Worm (Caenorhabditis elegans) whole organism, young adult: ENCODE measurements around the gene gln-5.

Experiments
- B0019.2 ChIP-seq: fragments of 200-800 bp; sonication (Bioruptor generic); conservative IDR thresholded peaks from 2 replicates; pipeline ENCODE4 v1.3.6; 2022; ENCODE audit warnings: missing genetic modification reagents, missing genetic modification characterization, missing compliant biosample characterization
- B0336.3 ChIP-seq: fragments of 200-800 bp; sonication (Bioruptor generic); IDR thresholded peaks from 2 replicates; pipeline ENCODE4 v1.3.6; 2022; ENCODE audit warnings: missing genetic modification characterization, missing compliant biosample characterization
- C17E4.6 ChIP-seq: fragments of 200-800 bp; sonication (Bioruptor generic); IDR thresholded peaks from 2 replicates; pipeline ENCODE4 v1.3.6; 2022; ENCODE audit warnings: missing genetic modification reagents, missing genetic modification characterization, missing compliant biosample characterization
- D2030.7 ChIP-seq: fragments of 200-800 bp; sonication (Bioruptor generic); IDR thresholded peaks from 2 replicates; pipeline ENCODE4 v1.3.6; 2022; ENCODE audit warnings: missing genetic modification reagents, missing genetic modification characterization, missing compliant biosample characterization
- F33H1.4 ChIP-seq: fragments of 200-800 bp; sonication (Bioruptor generic); IDR thresholded peaks from 2 replicates; pipeline ENCODE4 v1.3.6; 2022; ENCODE audit warnings: missing genetic modification reagents, missing genetic modification characterization, missing compliant biosample characterization
- F49E8.2 ChIP-seq: sonication (generic microtip); optimal IDR thresholded peaks from 3 replicates; lab custom pipeline; 2017; ENCODE audit warnings: missing genetic modification characterization, mild to moderate bottlenecking, missing compliant biosample characterization, antibody characterized with exemption, moderate library complexity; ENCODE audit not compliant: insufficient read depth
- Y53F4B.3 ChIP-seq: fragments of 200-800 bp; sonication (Bioruptor generic); IDR thresholded peaks from 2 replicates; pipeline ENCODE4 v1.3.6; 2022; ENCODE audit warnings: missing genetic modification reagents, missing genetic modification characterization, missing compliant biosample characterization
- Y56A3A.18 ChIP-seq: fragments of 200-800 bp; sonication (Bioruptor generic); IDR thresholded peaks from 2 replicates; pipeline ENCODE4 v1.3.6; 2022; ENCODE audit warnings: missing genetic modification reagents, missing genetic modification characterization, missing compliant biosample characterization
- Y95B8A.8 ChIP-seq: fragments of 200-800 bp; sonication (Bioruptor generic); IDR thresholded peaks from 2 replicates; pipeline ENCODE4 v1.3.6; 2022; ENCODE audit warnings: missing genetic modification reagents, missing genetic modification characterization, missing compliant biosample characterization
- aptf-2 ChIP-seq: fragments of 200-800 bp; sonication (Bioruptor generic); conservative IDR thresholded peaks from 2 replicates; pipeline ENCODE4 v1.3.6; 2022; ENCODE audit warnings: missing genetic modification reagents, missing genetic modification characterization, missing compliant biosample characterization
- athp-1 ChIP-seq: sonication (generic microtip); optimal IDR thresholded peaks from 2 replicates; lab custom pipeline; 2017; ENCODE audit warnings: mild to moderate bottlenecking, missing genetic modification characterization, missing compliant biosample characterization
- attf-6 ChIP-seq: fragments of 200-800 bp; sonication (Bioruptor generic); IDR thresholded peaks from 2 replicates; pipeline ENCODE4 v1.3.6; 2022; ENCODE audit warnings: missing genetic modification reagents, missing genetic modification characterization, missing compliant biosample characterization
- ceh-100 ChIP-seq: fragments of 200-800 bp; sonication (Bioruptor generic); IDR thresholded peaks from 2 replicates; pipeline ENCODE4 v1.3.6; 2022; ENCODE audit warnings: missing genetic modification reagents, missing genetic modification characterization, missing compliant biosample characterization
- ceh-91 ChIP-seq: fragments of 200-800 bp; sonication (Bioruptor generic); IDR thresholded peaks from 2 replicates; pipeline ENCODE4 v1.3.6; 2022; ENCODE audit warnings: missing genetic modification reagents, missing genetic modification characterization, missing compliant biosample characterization
- dox-1 ChIP-seq: fragments of 200-800 bp; sonication (Bioruptor generic); IDR thresholded peaks from 2 replicates; pipeline ENCODE4 v1.3.6; 2022; ENCODE audit warnings: missing genetic modification reagents, missing genetic modification characterization, missing compliant biosample characterization
- dpl-1 ChIP-seq: fragments of 150-350 bp; optimal IDR thresholded peaks from 2 replicates; lab custom pipeline; 2014; ENCODE audit warnings: missing biosample characterization, missing genetic modification reagents, missing genetic modification characterization
- efl-1 ChIP-seq: fragments of 150-350 bp; optimal IDR thresholded peaks from 2 replicates; lab custom pipeline; 2014; ENCODE audit warnings: missing biosample characterization, missing genetic modification reagents, missing genetic modification characterization
- egl-18 ChIP-seq: fragments of 200-800 bp; sonication (Bioruptor generic); IDR thresholded peaks from 2 replicates; pipeline ENCODE4 v1.3.6; 2022; ENCODE audit warnings: missing genetic modification reagents, missing genetic modification characterization, missing compliant biosample characterization
- hmg-1.2 ChIP-seq: fragments of 200-800 bp; sonication (Bioruptor generic); IDR thresholded peaks from 2 replicates; pipeline ENCODE4 v1.3.6; 2022; ENCODE audit warnings: missing genetic modification reagents, missing genetic modification characterization, missing compliant biosample characterization
- hsf-1 ChIP-seq: fragments of 200-800 bp; sonication (Bioruptor generic); IDR thresholded peaks from 2 replicates; pipeline ENCODE4 v1.3.6; 2022; ENCODE audit warnings: missing genetic modification reagents, missing genetic modification characterization, missing compliant biosample characterization
- lin-35 ChIP-seq, 3 experiments: fragments of 150-350 bp in 2 of 3; sonication (generic microtip) in 1 of 3; optimal IDR thresholded peaks; 2 replicates each; lab custom pipeline; 2014 to 2018; ENCODE audit warnings: missing biosample characterization in 3 of 3, missing genetic modification characterization in 3 of 3, missing genetic modification reagents in 3 of 3
- lin-54 ChIP-seq: fragments of 200-800 bp; sonication (Bioruptor generic); optimal IDR thresholded peaks from 2 replicates; lab custom pipeline; 2018; ENCODE audit warnings: mild to moderate bottlenecking, missing genetic modification characterization, missing compliant biosample characterization
- lsl-1 ChIP-seq: fragments of 200-800 bp; sonication (Bioruptor generic); optimal IDR thresholded peaks from 2 replicates; lab custom pipeline; 2018; ENCODE audit warnings: mild to moderate bottlenecking, missing genetic modification characterization, moderate library complexity, missing compliant biosample characterization
- lsy-27 ChIP-seq: sonication (generic microtip); optimal IDR thresholded peaks from 2 replicates; lab custom pipeline; 2017; ENCODE audit warnings: missing genetic modification characterization, mild to moderate bottlenecking, missing compliant biosample characterization, antibody characterized with exemption, missing genotype, borderline replicate concordance; ENCODE audit not compliant: insufficient read depth
- madf-3 ChIP-seq: fragments of 200-800 bp; sonication (Bioruptor generic); IDR thresholded peaks from 2 replicates; pipeline ENCODE4 v1.3.6; 2022; ENCODE audit warnings: missing genetic modification reagents, missing genetic modification characterization, missing compliant biosample characterization
- madf-6 ChIP-seq: fragments of 200-800 bp; sonication (Bioruptor generic); IDR thresholded peaks from 2 replicates; pipeline ENCODE4 v1.3.6; 2022; ENCODE audit warnings: missing genetic modification reagents, missing genetic modification characterization, missing compliant biosample characterization
- madf-8 ChIP-seq: fragments of 200-800 bp; sonication (Bioruptor generic); conservative IDR thresholded peaks from 2 replicates; pipeline ENCODE4 v1.3.6; 2022; ENCODE audit warnings: missing genetic modification reagents, missing genetic modification characterization, missing compliant biosample characterization
- mcd-1 ChIP-seq: fragments of 200-800 bp; sonication (Bioruptor generic); IDR thresholded peaks from 2 replicates; pipeline ENCODE4 v1.3.6; 2022; ENCODE audit warnings: missing genetic modification reagents, missing genetic modification characterization, missing compliant biosample characterization
- mel-28 ChIP-seq: sonication (generic microtip); optimal IDR thresholded peaks from 2 replicates; lab custom pipeline; 2016; ENCODE audit warnings: borderline replicate concordance, mild to moderate bottlenecking, missing genetic modification characterization, missing compliant biosample characterization
- nfya-1 ChIP-seq: sonication (generic microtip); optimal IDR thresholded peaks from 2 replicates; lab custom pipeline; 2017; ENCODE audit warnings: antibody characterized with exemption, missing compliant biosample characterization, missing genetic modification characterization, borderline replicate concordance; ENCODE audit not compliant: insufficient read depth
- nfyb-1 ChIP-seq: fragments of 200-800 bp; sonication (Bioruptor generic); IDR thresholded peaks from 2 replicates; pipeline ENCODE4 v1.3.6; 2022; ENCODE audit warnings: missing genetic modification reagents, missing genetic modification characterization, missing compliant biosample characterization
- nhr-179 ChIP-seq: sonication (generic microtip); optimal IDR thresholded peaks from 2 replicates; lab custom pipeline; 2016; ENCODE audit warnings: mild to moderate bottlenecking, missing genetic modification characterization, missing compliant biosample characterization
- rcor-1 ChIP-seq: fragments of 200-800 bp; sonication (Bioruptor generic); IDR thresholded peaks from 2 replicates; pipeline ENCODE4 v1.3.6; 2022; ENCODE audit warnings: missing genetic modification reagents, missing genetic modification characterization, missing compliant biosample characterization
- sdz-38 ChIP-seq: sonication (generic microtip); optimal IDR thresholded peaks from 2 replicates; lab custom pipeline; 2016; ENCODE audit warnings: missing genotype, missing genetic modification characterization, missing compliant biosample characterization
- snpc-1.3 ChIP-seq: sonication (generic microtip); optimal IDR thresholded peaks from 2 replicates; lab custom pipeline; 2017; ENCODE audit warnings: missing genetic modification characterization, mild to moderate bottlenecking, missing compliant biosample characterization, antibody characterized with exemption, moderate library complexity, missing genotype, missing genetic modification reagents; ENCODE audit not compliant: insufficient read depth
- snpc-3.4 ChIP-seq: sonication (generic microtip); optimal IDR thresholded peaks from 2 replicates; lab custom pipeline; 2017; ENCODE audit warnings: missing genetic modification characterization, mild to moderate bottlenecking, missing compliant biosample characterization, antibody characterized with exemption, moderate library complexity, missing genotype, missing genetic modification reagents
- snpc-4 ChIP-seq, 5 experiments: fragments of 150-350 bp in 1 of 5; sonication (generic microtip) in 4 of 5; optimal IDR thresholded peaks; 2 replicates each; lab custom pipeline; 2014 to 2018; ENCODE audit warnings: missing genetic modification characterization in 5 of 5, missing biosample characterization in 3 of 5, antibody characterized with exemption in 2 of 5, mild to moderate bottlenecking in 2 of 5, missing compliant biosample characterization in 2 of 5, missing genotype in 2 of 5, moderate library complexity in 2 of 5, missing genetic modification reagents in 1 of 5
- tbp1 ChIP-seq: fragments of 200-800 bp; sonication (Bioruptor generic); optimal IDR thresholded peaks from 2 replicates; lab custom pipeline; 2018; ENCODE audit warnings: mild to moderate bottlenecking, missing genetic modification characterization, missing compliant biosample characterization
- tlf-1 ChIP-seq: fragments of 200-800 bp; sonication (Bioruptor generic); optimal IDR thresholded peaks from 2 replicates; lab custom pipeline; 2018; ENCODE audit warnings: mild to moderate bottlenecking, missing genetic modification characterization, missing compliant biosample characterization
- xnd-1 ChIP-seq: sonication (generic microtip); optimal IDR thresholded peaks from 2 replicates; lab custom pipeline; 2016; ENCODE audit warnings: missing genotype, missing genetic modification reagents, missing genetic modification characterization, missing compliant biosample characterization

Gene gln-5

DNA sequence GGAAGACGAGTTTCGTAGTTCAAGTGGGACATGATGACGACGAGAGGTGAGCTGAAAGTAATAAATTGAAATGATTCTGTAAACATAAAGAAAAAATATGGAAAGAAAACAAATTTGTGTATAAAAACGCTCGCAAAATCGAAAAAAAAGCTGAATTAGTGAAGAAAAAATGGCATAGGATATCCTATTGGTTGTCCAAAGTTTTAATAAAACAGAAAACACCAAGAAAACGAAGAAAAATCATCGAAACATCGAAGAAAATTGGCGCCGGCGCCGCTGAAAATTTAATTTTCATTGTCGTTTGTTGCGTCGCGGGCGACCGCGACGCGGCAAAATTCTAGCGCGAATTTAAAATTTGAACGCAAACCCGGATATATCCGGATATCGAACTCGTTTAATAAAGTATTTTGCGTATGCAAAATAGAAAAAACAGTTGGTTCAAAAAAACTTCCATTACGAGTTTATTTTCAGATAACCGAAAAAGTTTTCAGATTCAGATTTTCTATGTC is at the start of gene gln-5:
TSS of gene gln-5 (minus strand) at position 51 of the 509 bp plus-strand sequence.
- TF ChIP-seq mcd-1 (GFP tag; lab: Robert Waterston, UW): peak; percentile 37; the same call in 1 of the 2 replicates
- TF ChIP-seq madf-8 (GFP tag; lab: Robert Waterston, UW): peak; percentile 95
- TF ChIP-seq xnd-1: peak; percentile 93
- TF ChIP-seq attf-6 (GFP tag; lab: Robert Waterston, UW): peak; percentile 88
- peak; percentile 96 for TF ChIP-seq madf-3
- TF ChIP-seq egl-18 (GFP tag; lab: Robert Waterston, UW): no peak
- TF ChIP-seq mel-28 (tag; lab: Kevin White, UChicago): no peak
- peak; percentile 27; the same call in 1 of the 2 replicates for TF ChIP-seq nfyb-1 (GFP tag; lab: Robert Waterston, UW)
- TF ChIP-seq B0336.3 (GFP tag; lab: Robert Waterston, UW): peak; percentile 37; the same call in 1 of the 2 replicates
- TF ChIP-seq Y56A3A.18 (GFP tag; lab: Robert Waterston, UW): no peak
- peak; percentile 66 for TF ChIP-seq B0019.2 (GFP tag; lab: Robert Waterston, UW)
- peak; percentile 79 for TF ChIP-seq lin-54 (GFP tag; lab: Kevin White, UChicago)
- TF ChIP-seq F49E8.2 (tag; lab: Kevin White, UChicago): peak; percentile 48
- TF ChIP-seq hmg-1.2 (GFP tag; lab: Robert Waterston, UW): peak; percentile 52; the same call in 1 of the 2 replicates
- peak; percentile 42 for TF ChIP-seq tbp1 (GFP tag; lab: Kevin White, UChicago)
- peak; percentile 41 for TF ChIP-seq snpc-1.3
- peak; percentile 74 for TF ChIP-seq F33H1.4 (GFP tag; lab: Robert Waterston, UW)
- TF ChIP-seq lsl-1 (GFP tag; lab: Kevin White, UChicago): peak; percentile 71
- no peak for TF ChIP-seq nhr-179
- TF ChIP-seq snpc-4 (GFP tag; optimal IDR thresholded peaks at IDR 0.05; lab: Kevin White, UChicago): peak; percentile 35
- TF ChIP-seq snpc-4 (tag; optimal IDR thresholded peaks at IDR 0.05; lab: Kevin White, UChicago): peak in 3 of 4 experiments; percentile 16 to 76 (median 71)
- TF ChIP-seq lsy-27 (tag; lab: Kevin White, UChicago): no peak
- TF ChIP-seq C17E4.6: peak; percentile 87
- peak; percentile 82 for TF ChIP-seq snpc-3.4 (tag; lab: Kevin White, UChicago)
- TF ChIP-seq Y53F4B.3: no peak
- peak; percentile 95 for TF ChIP-seq hsf-1 (GFP tag; lab: Robert Waterston, UW)
- TF ChIP-seq nfya-1: no peak
- TF ChIP-seq efl-1 (GFP tag; lab: Kevin White, UChicago): peak; percentile 97
- no peak for TF ChIP-seq sdz-38
- TF ChIP-seq tlf-1: peak; percentile 90
- peak; percentile 98 for TF ChIP-seq madf-6 (GFP tag; lab: Robert Waterston, UW)
- peak; percentile 51; the same call in 1 of the 2 replicates for TF ChIP-seq ceh-100
- TF ChIP-seq lin-35 (GFP tag; optimal IDR thresholded peaks at IDR 0.05; lab: Kevin White, UChicago): peak in 1 of 3 experiments; percentile 7
- TF ChIP-seq D2030.7 (GFP tag; lab: Robert Waterston, UW): peak; percentile 97
- TF ChIP-seq dox-1 (GFP tag; lab: Robert Waterston, UW): peak; percentile 81
- no peak for TF ChIP-seq aptf-2
- TF ChIP-seq rcor-1 (GFP tag; lab: Robert Waterston, UW): peak; percentile 77
- peak; percentile 94 for TF ChIP-seq ceh-91 (GFP tag; lab: Robert Waterston, UW)
- peak; percentile 90 for TF ChIP-seq dpl-1 (GFP tag; lab: Kevin White, UChicago)
- peak; percentile 16 for TF ChIP-seq athp-1 (tag; lab: Kevin White, UChicago)
- TF ChIP-seq Y95B8A.8 (GFP tag; lab: Robert Waterston, UW): 0 out of 2 replicates have a peak, but pooled peaks have one; percentile 66
